Worm (Caenorhabditis elegans) whole organism, L1 larva: ENCODE measurements around the gene phdh-1.

ENCODE experiments used
- C04F5.9 ChIP-seq: sonication (generic microtip); optimal IDR thresholded peaks from 2 replicates; lab custom pipeline; 2016; ENCODE audit warnings: missing genetic modification characterization, missing compliant biosample characterization
- C16A3.4 ChIP-seq: fragments of 150-350 bp; optimal IDR thresholded peaks from 2 replicates; lab custom pipeline; 2014; ENCODE audit warnings: missing biosample characterization, missing genetic modification characterization
- aha-1 ChIP-seq: fragments of 150-350 bp; optimal IDR thresholded peaks from 2 replicates; lab custom pipeline; 2014; ENCODE audit warnings: missing biosample characterization, missing genetic modification characterization
- ama-1 ChIP-seq: fragments of 150-350 bp; optimal IDR thresholded peaks from 2 replicates; lab custom pipeline; 2014
- blmp-1 ChIP-seq: fragments of 150-350 bp; optimal IDR thresholded peaks from 2 replicates; lab custom pipeline; 2014; ENCODE audit warnings: missing biosample characterization, missing genetic modification characterization
- ceh-90 ChIP-seq: sonication (generic microtip); optimal IDR thresholded peaks from 2 replicates; lab custom pipeline; 2016; ENCODE audit warnings: missing genetic modification characterization, missing compliant biosample characterization
- ces-1 ChIP-seq: fragments of 150-350 bp; optimal IDR thresholded peaks from 2 replicates; lab custom pipeline; 2014; ENCODE audit warnings: missing biosample characterization, missing genetic modification reagents, missing genetic modification characterization
- dpl-1 ChIP-seq, 3 experiments: fragments of 150-350 bp in 2 of 3; sonication (generic microtip) in 1 of 3; optimal IDR thresholded peaks; 2 replicates each; lab custom pipeline; 2014 to 2017; ENCODE audit warnings: missing biosample characterization in 3 of 3, missing genetic modification characterization in 3 of 3, missing genetic modification reagents in 3 of 3
- dsc-1 ChIP-seq: sonication (generic microtip); optimal IDR thresholded peaks from 2 replicates; lab custom pipeline; 2016; ENCODE audit warnings: mild to moderate bottlenecking, missing genetic modification characterization, missing compliant biosample characterization
- efl-1 ChIP-seq, 4 experiments: fragments of 150-350 bp; optimal IDR thresholded peaks in 3 of 4; peaks in 1 of 4; 1 replicate in 1 of 4; 2 replicates in 3 of 4; lab custom pipeline; 2014; ENCODE audit warnings: missing biosample characterization in 2 of 4, missing genetic modification characterization in 2 of 4, missing genetic modification reagents in 2 of 4
- efl-3 ChIP-seq: fragments of 200-800 bp; sonication (Bioruptor generic); optimal IDR thresholded peaks from 2 replicates; lab custom pipeline; 2018; ENCODE audit warnings: mild to moderate bottlenecking, missing genetic modification characterization, missing compliant biosample characterization
- elt-3 ChIP-seq, 6 experiments: fragments of 150-350 bp in 1 of 6; sonication (generic microtip); optimal IDR thresholded peaks; 2 replicates each; lab custom pipeline; 2017 to 2018; ENCODE audit warnings: missing biosample characterization in 6 of 6, missing genetic modification characterization in 6 of 6, inconsistent platforms in 1 of 6
- ets-5 ChIP-seq: fragments of 200-800 bp; sonication (Bioruptor generic); IDR thresholded peaks from 2 replicates; pipeline ENCODE4 v1.3.6; 2022; ENCODE audit warnings: missing genetic modification characterization, missing compliant biosample characterization
- fkh-10 ChIP-seq: sonication (generic microtip); optimal IDR thresholded peaks from 2 replicates; lab custom pipeline; 2017; ENCODE audit warnings: missing biosample characterization, missing genetic modification reagents, missing genetic modification characterization
- fkh-4 ChIP-seq: sonication (generic microtip); optimal IDR thresholded peaks from 2 replicates; lab custom pipeline; 2016; ENCODE audit warnings: missing compliant biosample characterization, missing genetic modification characterization, borderline replicate concordance
- fkh-8 ChIP-seq: sonication (generic microtip); optimal IDR thresholded peaks from 2 replicates; lab custom pipeline; 2016; ENCODE audit warnings: mild to moderate bottlenecking, missing genetic modification characterization, missing compliant biosample characterization
- grh-1 ChIP-seq: fragments of 200-800 bp; sonication (Bioruptor generic); IDR thresholded peaks from 2 replicates; pipeline ENCODE4 v1.3.6; 2022; ENCODE audit warnings: missing genetic modification reagents, missing genetic modification characterization, missing compliant biosample characterization
- hlh-17 ChIP-seq: fragments of 200-800 bp; sonication (Bioruptor generic); optimal IDR thresholded peaks from 2 replicates; lab custom pipeline; 2018; ENCODE audit warnings: missing genetic modification characterization, mild to moderate bottlenecking, missing compliant biosample characterization, moderate library complexity, borderline replicate concordance
- hlh-4 ChIP-seq: sonication (generic microtip); optimal IDR thresholded peaks from 2 replicates; lab custom pipeline; 2016; ENCODE audit warnings: mild to moderate bottlenecking, missing genetic modification characterization, missing compliant biosample characterization
- irx-1 ChIP-seq: sonication (generic microtip); optimal IDR thresholded peaks from 2 replicates; lab custom pipeline; 2016; ENCODE audit warnings: missing genetic modification characterization, missing compliant biosample characterization
- isw-1 ChIP-seq: fragments of 200-800 bp; sonication (Bioruptor generic); IDR thresholded peaks from 2 replicates; pipeline ENCODE4 v1.3.6; 2022; ENCODE audit warnings: missing genetic modification characterization, missing compliant biosample characterization
- lin-13 ChIP-seq: fragments of 150-350 bp; optimal IDR thresholded peaks from 2 replicates; lab custom pipeline; 2014; ENCODE audit warnings: missing biosample characterization, missing genetic modification reagents, missing genetic modification characterization
- lin-14 ChIP-seq: fragments of 200-800 bp; sonication (Bioruptor generic); optimal IDR thresholded peaks from 2 replicates; lab custom pipeline; 2018; ENCODE audit warnings: mild to moderate bottlenecking, missing genetic modification characterization, moderate library complexity, missing compliant biosample characterization
- lin-15B ChIP-seq: fragments of 150-350 bp; sonication (generic microtip); optimal IDR thresholded peaks from 3 replicates; lab custom pipeline; 2014; ENCODE audit warnings: missing biosample characterization, missing genetic modification characterization
- lin-35 ChIP-seq, 2 experiments: fragments of 150-350 bp; optimal IDR thresholded peaks; 2 replicates each; lab custom pipeline; 2014; ENCODE audit warnings: missing biosample characterization in 2 of 2, missing genetic modification characterization in 2 of 2, missing genetic modification reagents in 2 of 2
- lin-39 ChIP-seq: fragments of 150-350 bp; optimal IDR thresholded peaks from 2 replicates; lab custom pipeline; 2014; ENCODE audit warnings: missing biosample characterization, missing genetic modification reagents, missing genetic modification characterization
- lir-3 ChIP-seq: sonication (generic microtip); optimal IDR thresholded peaks from 2 replicates; lab custom pipeline; 2016; ENCODE audit warnings: mild to moderate bottlenecking, missing genetic modification characterization, moderate library complexity, missing compliant biosample characterization; ENCODE audit not compliant: poor library complexity
- lsy-2 ChIP-seq, 2 experiments: fragments of 150-350 bp; optimal IDR thresholded peaks; 2 replicates each; lab custom pipeline; 2014; ENCODE audit warnings: missing biosample characterization in 2 of 2, missing genetic modification characterization in 2 of 2
- mab-9 ChIP-seq: fragments of 200-800 bp; sonication (Bioruptor generic); IDR thresholded peaks from 2 replicates; pipeline ENCODE4 v1.3.6; 2022; ENCODE audit warnings: missing genetic modification reagents, missing genetic modification characterization, missing compliant biosample characterization
- mdl-1 ChIP-seq, 2 experiments: fragments of 150-350 bp; optimal IDR thresholded peaks; 2 replicates each; lab custom pipeline; 2014 to 2017; ENCODE audit warnings: missing biosample characterization in 2 of 2, missing genetic modification characterization in 2 of 2, inconsistent platforms in 1 of 2
- mef-2 ChIP-seq: fragments of 150-350 bp; optimal IDR thresholded peaks from 2 replicates; lab custom pipeline; 2014; ENCODE audit warnings: missing biosample characterization, missing genetic modification characterization
- mep-1 ChIP-seq: fragments of 150-350 bp; optimal IDR thresholded peaks from 2 replicates; lab custom pipeline; 2014; ENCODE audit warnings: missing biosample characterization, missing genetic modification characterization
- nhr-11 ChIP-seq: fragments of 150-350 bp; optimal IDR thresholded peaks from 2 replicates; lab custom pipeline; 2014; ENCODE audit warnings: missing biosample characterization, missing genetic modification characterization
- nhr-19 ChIP-seq: fragments of 200-800 bp; sonication (Bioruptor generic); conservative IDR thresholded peaks from 2 replicates; pipeline ENCODE4 v1.3.6; 2022; ENCODE audit warnings: missing genetic modification characterization, missing compliant biosample characterization
- nhr-237 ChIP-seq: fragments of 150-350 bp; optimal IDR thresholded peaks from 2 replicates; lab custom pipeline; 2014; ENCODE audit warnings: missing biosample characterization, missing genetic modification characterization
- nhr-47 ChIP-seq: sonication (generic microtip); optimal IDR thresholded peaks from 2 replicates; lab custom pipeline; 2016; ENCODE audit warnings: mild to moderate bottlenecking, missing genetic modification characterization, moderate library complexity, missing compliant biosample characterization
- nhr-71 ChIP-seq: sonication (generic microtip); optimal IDR thresholded peaks from 2 replicates; lab custom pipeline; 2016; ENCODE audit warnings: mild to moderate bottlenecking, missing genetic modification characterization, moderate library complexity, missing compliant biosample characterization
- nhr-84 ChIP-seq: sonication (generic microtip); optimal IDR thresholded peaks from 2 replicates; lab custom pipeline; 2017; ENCODE audit warnings: missing biosample characterization, missing genetic modification characterization
- nhr-85 ChIP-seq: sonication (generic microtip); peaks from one replicate; lab custom pipeline; 2016; ENCODE audit warnings: missing genetic modification characterization, inconsistent platforms, missing compliant biosample characterization
- pax-3 ChIP-seq: fragments of 200-800 bp; sonication (Bioruptor generic); optimal IDR thresholded peaks from 2 replicates; lab custom pipeline; 2018; ENCODE audit warnings: mild to moderate bottlenecking, missing genetic modification characterization, moderate library complexity, missing compliant biosample characterization
- pqm-1 ChIP-seq: sonication (generic microtip); optimal IDR thresholded peaks from 3 replicates; lab custom pipeline; 2017; ENCODE audit warnings: missing biosample characterization, missing genetic modification characterization
- skn-1 ChIP-seq: fragments of 150-350 bp; optimal IDR thresholded peaks from 2 replicates; lab custom pipeline; 2014; ENCODE audit warnings: missing biosample characterization, missing genetic modification characterization
- snu-23 ChIP-seq: sonication (generic microtip); optimal IDR thresholded peaks from 2 replicates; lab custom pipeline; 2016; ENCODE audit warnings: missing genetic modification characterization, missing compliant biosample characterization
- sup-37 ChIP-seq: fragments of 200-800 bp; sonication (Bioruptor generic); optimal IDR thresholded peaks from 2 replicates; lab custom pipeline; 2018; ENCODE audit warnings: mild to moderate bottlenecking, missing genetic modification characterization, missing compliant biosample characterization
- swsn-7 ChIP-seq: sonication (generic microtip); optimal IDR thresholded peaks from 2 replicates; lab custom pipeline; 2016; ENCODE audit warnings: missing genetic modification characterization, missing compliant biosample characterization
- unc-130 ChIP-seq: fragments of 150-350 bp; optimal IDR thresholded peaks from 2 replicates; lab custom pipeline; 2017; ENCODE audit warnings: missing biosample characterization, missing genetic modification characterization, inconsistent platforms
- vab-15 ChIP-seq: sonication (generic microtip); optimal IDR thresholded peaks from 2 replicates; lab custom pipeline; 2017; ENCODE audit warnings: missing genotype, mild to moderate bottlenecking, missing genetic modification characterization, missing compliant biosample characterization
- zip-4 ChIP-seq: fragments of 200-800 bp; sonication (Bioruptor generic); optimal IDR thresholded peaks from 2 replicates; lab custom pipeline; 2018; ENCODE audit warnings: mild to moderate bottlenecking, missing genetic modification characterization, moderate library complexity, missing compliant biosample characterization
- ztf-11 ChIP-seq, 2 experiments: sonication (generic microtip); optimal IDR thresholded peaks; 2 replicates each; lab custom pipeline; 2016 to 2017; ENCODE audit warnings: missing genetic modification characterization in 2 of 2, missing biosample characterization in 1 of 2, missing compliant biosample characterization in 1 of 2
- ztf-4 ChIP-seq: fragments of 150-350 bp; optimal IDR thresholded peaks from 2 replicates; lab custom pipeline; 2014; ENCODE audit warnings: missing biosample characterization, missing genetic modification characterization

Gene phdh-1

DNA sequence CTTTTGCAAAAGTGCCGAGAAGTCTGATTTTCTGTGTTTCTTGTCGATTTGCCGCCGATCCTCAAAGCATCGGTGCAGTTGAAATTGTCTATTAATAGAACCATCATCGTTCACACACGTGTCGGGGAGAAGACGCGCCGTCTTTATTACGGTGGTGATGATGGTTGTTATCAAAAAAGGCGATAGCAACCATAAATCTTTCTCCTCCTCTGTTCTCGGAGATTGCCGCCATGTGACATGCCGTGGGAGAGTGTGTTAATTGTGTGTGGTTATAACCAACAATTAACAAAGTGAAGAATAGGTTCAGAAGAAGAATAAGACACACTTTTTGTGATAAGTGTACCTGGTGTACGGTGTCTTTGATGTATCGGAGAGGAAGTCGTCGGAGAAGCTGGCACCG, 42.8 kb upstream of the phdh-1 start (continued):
- TF ChIP-seq lin-35 (GFP tag; optimal IDR thresholded peaks at IDR 0.05; lab: Kevin White, UChicago) (peak in 1 of 2 experiments; percentile 73), lin-14 (GFP tag; lab: Kevin White, UChicago) (no peak), unc-130 (tag; lab: Kevin White, UChicago) (peak; percentile 83), ztf-4 (tag; lab: Kevin White, UChicago) (no peak), zip-4 (GFP tag; lab: Kevin White, UChicago) (no peak), irx-1 (tag; lab: Kevin White, UChicago) (no peak), grh-1 (GFP tag; lab: Robert Waterston, UW) (no peak; the same call in 1 of the 2 replicates), blmp-1 (tag; lab: Kevin White, UChicago) (peak; percentile 90), swsn-7 (tag; lab: Kevin White, UChicago) (no peak), mab-9 (no peak), lin-13 (no peak), nhr-84 (tag; lab: Kevin White, UChicago) (no peak), isw-1 (GFP tag; lab: Robert Waterston, UW) (no peak), nhr-47 (tag; lab: Kevin White, UChicago) (no peak), hlh-17 (no peak), vab-15 (peak; percentile 95), dpl-1 (GFP tag; optimal IDR thresholded peaks at IDR 0.05; lab: Kevin White, UChicago) (peak in 1 of 3 experiments; percentile 16), aha-1 (no peak), fkh-10 (GFP tag; lab: Kevin White, UChicago) (no peak), nhr-85 (tag; lab: Kevin White, UChicago) (peak; percentile 93), lin-15B (tag; lab: Kevin White, UChicago) (no peak)

ce11 chrII:13679775-13680320, 41.6 kb upstream of the phdh-1 start:
- TF ChIP-seq lsy-2 (tag; optimal IDR thresholded peaks at IDR 0.05; lab: Kevin White, UChicago) (no peak), nhr-84 (tag; lab: Kevin White, UChicago) (no peak), nhr-85 (tag; lab: Kevin White, UChicago) (peak; percentile 94), C04F5.9 (tag; lab: Kevin White, UChicago) (no peak), grh-1 (GFP tag; lab: Robert Waterston, UW) (no peak), nhr-47 (tag; lab: Kevin White, UChicago) (no peak), mab-9 (no peak), sup-37 (GFP tag; lab: Kevin White, UChicago) (no peak), efl-3 (GFP tag; lab: Kevin White, UChicago) (no peak), snu-23 (GFP tag; lab: Kevin White, UChicago) (peak; percentile 29), ces-1 (GFP tag; lab: Kevin White, UChicago) (no peak), ama-1 (lab: Kevin White, UChicago) (no peak), unc-130 (tag; lab: Kevin White, UChicago) (no peak), mef-2 (tag; lab: Kevin White, UChicago) (no peak), pax-3 (tag; lab: Kevin White, UChicago) (no peak), nhr-19 (GFP tag; lab: Robert Waterston, UW) (no peak), irx-1 (tag; lab: Kevin White, UChicago) (no peak), elt-3 (tag; optimal IDR thresholded peaks at IDR 0.05; lab: Kevin White, UChicago) (peak in 2 of 6 experiments; percentile 47 to 72), fkh-8 (tag; lab: Kevin White, UChicago) (no peak), ets-5 (no peak), fkh-10 (GFP tag; lab: Kevin White, UChicago) (no peak), nhr-11 (tag; lab: Kevin White, UChicago) (no peak), lin-39 (tag; lab: Kevin White, UChicago) (no peak), nhr-237 (tag; lab: Kevin White, UChicago) (no peak), mdl-1 (tag; optimal IDR thresholded peaks at IDR 0.05; lab: Kevin White, UChicago) (peak in 1 of 2 experiments; percentile 54), mep-1 (tag; lab: Kevin White, UChicago) (peak; percentile 28), dsc-1 (tag; lab: Kevin White, UChicago) (no peak), C16A3.4 (tag; lab: Kevin White, UChicago) (no peak), lir-3 (tag; lab: Kevin White, UChicago) (no peak), efl-1 (optimal IDR thresholded peaks at IDR 0.05; lab: Kevin White, UChicago) (no peak), efl-1 (GFP tag; optimal IDR thresholded peaks at IDR 0.05 in 1 of 2; lab: Kevin White, UChicago) (no peak), fkh-4 (tag; lab: Kevin White, UChicago) (no peak), pqm-1 (tag; lab: Kevin White, UChicago) (no peak), nhr-71 (tag; lab: Kevin White, UChicago) (peak; percentile 55), hlh-4 (no peak), skn-1 (tag; lab: Kevin White, UChicago) (no peak), blmp-1 (tag; lab: Kevin White, UChicago) (peak; percentile 98), ztf-11 (tag; optimal IDR thresholded peaks at IDR 0.05; lab: Kevin White, UChicago) (no peak), ceh-90 (tag; lab: Kevin White, UChicago) (no peak), lin-14 (GFP tag; lab: Kevin White, UChicago) (peak; percentile 54)
